Fruit fly (Drosophila melanogaster): ENCODE measurements around the gene CG12420.

CG12420 gene

dm6 chr3R:10222416-10222815 is at the start of gene CG12420:
Gene CG12420, plus strand, starts transcription at chr3R:10222698.
- TF ChIP-seq CG4496 (GFP tag; IDR thresholded peaks at IDR 0.05) (no peak), Ets98B (GFP tag; IDR thresholded peaks at IDR 0.05) (no peak), D1 (tag; optimal IDR thresholded peaks at IDR 0.05) (no peak), Snoo (tag; optimal IDR thresholded peaks at IDR 0.05) (no peak), Pif1A (GFP tag; optimal IDR thresholded peaks at IDR 0.05) (no peak)

dm6 chr3R:10176927-10177511 is 45.5 kb upstream of the CG12420 start:
- TF ChIP-seq CG8301 (tag; optimal IDR thresholded peaks at IDR 0.05) (peak; percentile 8), Ets98B (GFP tag; IDR thresholded peaks at IDR 0.05) (no peak), CG4496 (GFP tag; IDR thresholded peaks at IDR 0.05) (no peak), Pif1A (GFP tag; optimal IDR thresholded peaks at IDR 0.05) (peak; percentile 32), CG12605 (GFP tag; IDR thresholded peaks at IDR 0.05) (no peak), CG17806 (tag; optimal IDR thresholded peaks at IDR 0.05) (peak; percentile 46), CG14655 (GFP tag; optimal IDR thresholded peaks at IDR 0.05) (peak; percentile 53), Snoo (tag; optimal IDR thresholded peaks at IDR 0.05) (no peak), CG9948 (tag; optimal IDR thresholded peaks at IDR 0.05) (peak; percentile 46), CG15710 (tag; optimal IDR thresholded peaks at IDR 0.05) (peak; percentile 65), CG34367 (tag; optimal IDR thresholded peaks at IDR 0.05) (peak; percentile 44), fd96Ca (GFP tag; IDR thresholded peaks at IDR 0.05) (no peak), EcR (GFP tag; optimal IDR thresholded peaks at IDR 0.05) (no peak), CG13204 (GFP tag; optimal IDR thresholded peaks at IDR 0.05) (peak; percentile 1), Pif1B (GFP tag; optimal IDR thresholded peaks at IDR 0.05) (peak; percentile 28), rn (GFP tag; IDR thresholded peaks at IDR 0.05) (no peak), D1 (tag; optimal IDR thresholded peaks at IDR 0.05) (no peak), CG32121 (GFP tag; IDR thresholded peaks at IDR 0.05) (no peak), CG10348 (GFP tag; IDR thresholded peaks at IDR 0.05) (no peak), gl (tag; optimal IDR thresholded peaks at IDR 0.05) (no peak), CG8159 (tag; optimal IDR thresholded peaks at IDR 0.05) (peak; percentile 79)

DNA sequence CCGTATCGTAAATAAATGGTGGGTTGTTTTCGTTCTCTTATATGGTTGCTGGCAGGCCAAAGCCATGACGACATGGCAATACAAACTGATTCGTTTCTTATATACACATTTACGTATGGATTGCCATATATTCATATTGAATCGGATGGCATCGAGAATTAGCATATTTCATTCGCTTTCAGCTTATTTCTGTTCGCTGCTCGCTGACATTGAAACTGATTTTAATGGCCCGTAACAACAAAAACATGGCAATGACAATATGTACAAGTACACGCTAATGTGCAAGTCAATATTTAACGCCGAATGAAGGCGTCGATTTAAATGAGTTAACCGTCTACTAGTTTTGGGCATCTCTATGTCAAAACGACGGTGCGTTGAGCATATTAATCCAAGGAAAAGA is 36.5 kb upstream of the CG12420 start:
- no peak for TF ChIP-seq CG8301 (tag; optimal IDR thresholded peaks at IDR 0.05)
- TF ChIP-seq fd96Ca (GFP tag; IDR thresholded peaks at IDR 0.05): no peak
- TF ChIP-seq CG8159 (tag; optimal IDR thresholded peaks at IDR 0.05): no peak
- TF ChIP-seq Snoo (tag; optimal IDR thresholded peaks at IDR 0.05): no peak
- TF ChIP-seq CG12605 (GFP tag; IDR thresholded peaks at IDR 0.05): no peak
- no peak for TF ChIP-seq CG15710 (tag; optimal IDR thresholded peaks at IDR 0.05)
- no peak for TF ChIP-seq CG9948 (tag; optimal IDR thresholded peaks at IDR 0.05)
- no peak for TF ChIP-seq CG32121 (GFP tag; IDR thresholded peaks at IDR 0.05)
- no peak for TF ChIP-seq CG10348 (GFP tag; IDR thresholded peaks at IDR 0.05)
- no peak for TF ChIP-seq CG13204 (GFP tag; optimal IDR thresholded peaks at IDR 0.05)
- no peak for TF ChIP-seq gl (tag; optimal IDR thresholded peaks at IDR 0.05)
- TF ChIP-seq CG34367 (tag; optimal IDR thresholded peaks at IDR 0.05): no peak
- no peak for TF ChIP-seq Pif1A (GFP tag; optimal IDR thresholded peaks at IDR 0.05)
- no peak for TF ChIP-seq Pif1B (GFP tag; optimal IDR thresholded peaks at IDR 0.05)
- no peak for TF ChIP-seq EcR (GFP tag; optimal IDR thresholded peaks at IDR 0.05)
- TF ChIP-seq rn (GFP tag; IDR thresholded peaks at IDR 0.05): no peak
- no peak for TF ChIP-seq CG14655 (GFP tag; optimal IDR thresholded peaks at IDR 0.05)
- TF ChIP-seq CG4496 (GFP tag; IDR thresholded peaks at IDR 0.05): no peak

DNA sequence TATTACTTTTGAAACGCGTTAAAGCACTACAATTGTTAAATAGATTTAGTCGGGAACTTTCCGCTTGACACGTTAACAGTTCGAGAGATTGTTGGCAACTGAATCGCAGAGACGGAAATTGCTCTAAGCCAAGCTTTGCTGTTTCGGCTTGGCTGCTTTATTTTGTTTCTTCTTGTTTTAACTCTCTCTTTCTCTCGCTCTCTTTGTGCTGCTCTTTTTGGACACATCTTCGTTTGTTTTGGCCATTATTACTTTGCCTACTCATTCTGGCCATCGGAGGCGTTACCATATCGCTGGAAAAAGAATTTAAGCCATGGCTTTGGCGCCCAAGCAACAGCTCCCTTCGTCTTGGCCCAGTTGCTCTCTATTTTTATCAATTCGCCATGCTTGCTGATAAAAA is 33.0 kb upstream of the CG12420 start, which contains the start of gene CG12814:
TSS of gene CG12814 (minus strand) at position 84 of the 400 bp plus-strand sequence.
- peak; percentile 41 for TF ChIP-seq CG15710 (tag; optimal IDR thresholded peaks at IDR 0.05)
- TF ChIP-seq Pif1B (GFP tag; optimal IDR thresholded peaks at IDR 0.05): no peak
- peak; percentile 69; the same call in 2 of the 3 replicates for TF ChIP-seq CG4496 (GFP tag; IDR thresholded peaks at IDR 0.05)
- TF ChIP-seq CG34367 (tag; optimal IDR thresholded peaks at IDR 0.05): peak; percentile 51
- peak; percentile 52 for TF ChIP-seq CG17806 (tag; optimal IDR thresholded peaks at IDR 0.05)
- no peak for TF ChIP-seq CG14655 (GFP tag; optimal IDR thresholded peaks at IDR 0.05)
- peak; percentile 86 for TF ChIP-seq CG12605 (GFP tag; IDR thresholded peaks at IDR 0.05)
- TF ChIP-seq CG8159 (tag; optimal IDR thresholded peaks at IDR 0.05): peak; percentile 19
- TF ChIP-seq CG10348 (GFP tag; IDR thresholded peaks at IDR 0.05): no peak
- peak; percentile 33 for TF ChIP-seq CG9948 (tag; optimal IDR thresholded peaks at IDR 0.05)
- peak; percentile 13; the same call in 1 of the 2 replicates for TF ChIP-seq CG32121 (GFP tag; IDR thresholded peaks at IDR 0.05)
- TF ChIP-seq gl (tag; optimal IDR thresholded peaks at IDR 0.05): peak; percentile 86
- no peak for TF ChIP-seq Pif1A (GFP tag; optimal IDR thresholded peaks at IDR 0.05)
- TF ChIP-seq Snoo (tag; optimal IDR thresholded peaks at IDR 0.05): peak; percentile 48
- peak; percentile 60 for TF ChIP-seq CG13204 (GFP tag; optimal IDR thresholded peaks at IDR 0.05)
- no peak for TF ChIP-seq CG8301 (tag; optimal IDR thresholded peaks at IDR 0.05)
- peak; percentile 79 for TF ChIP-seq Ets98B (GFP tag; IDR thresholded peaks at IDR 0.05)
- TF ChIP-seq fd96Ca (GFP tag; IDR thresholded peaks at IDR 0.05): no peak; the same call in 2 of the 3 replicates
- peak; percentile 47 for TF ChIP-seq EcR (GFP tag; optimal IDR thresholded peaks at IDR 0.05)
- TF ChIP-seq rn (GFP tag; IDR thresholded peaks at IDR 0.05): peak; percentile 11; the same call in 1 of the 2 replicates
- TF ChIP-seq D1 (tag; optimal IDR thresholded peaks at IDR 0.05): peak; percentile 71

dm6 chr3R:10190084-10190782 is 32.3 kb upstream of the CG12420 start, which contains the start of gene Syn:
Gene Syn, plus strand, starts transcription at chr3R:10190689.
- TF ChIP-seq CG14655 (GFP tag; optimal IDR thresholded peaks at IDR 0.05) (no peak), CG8301 (tag; optimal IDR thresholded peaks at IDR 0.05) (no peak), CG32121 (GFP tag; IDR thresholded peaks at IDR 0.05) (no peak), CG12605 (GFP tag; IDR thresholded peaks at IDR 0.05) (no peak), CG10348 (GFP tag; IDR thresholded peaks at IDR 0.05) (no peak), Pif1A (GFP tag; optimal IDR thresholded peaks at IDR 0.05) (no peak), gl (tag; optimal IDR thresholded peaks at IDR 0.05) (no peak), D1 (tag; optimal IDR thresholded peaks at IDR 0.05) (no peak), rn (GFP tag; IDR thresholded peaks at IDR 0.05) (no peak), CG34367 (tag; optimal IDR thresholded peaks at IDR 0.05) (no peak), CG13204 (GFP tag; optimal IDR thresholded peaks at IDR 0.05) (no peak), Ets98B (GFP tag; IDR thresholded peaks at IDR 0.05) (no peak), CG4496 (GFP tag; IDR thresholded peaks at IDR 0.05) (no peak), Pif1B (GFP tag; optimal IDR thresholded peaks at IDR 0.05) (no peak), CG9948 (tag; optimal IDR thresholded peaks at IDR 0.05) (no peak), Snoo (tag; optimal IDR thresholded peaks at IDR 0.05) (no peak)
